Fruit fly (Drosophila melanogaster) whole organism, pupa: Measurements from ENCODE around the gene CG17196.

Experiments used
- CG10348 ChIP-seq: fragments of 200-800 bp; sonication (Bioruptor generic); IDR thresholded peaks from 2 replicates; pipeline ENCODE4 v1.3.6; 2022; ENCODE audit warnings: missing biosample characterization, missing genetic modification characterization
- CG15710 ChIP-seq: fragments of 200-800 bp; sonication (Bioruptor generic); optimal IDR thresholded peaks from 2 replicates; lab custom pipeline; 2018; ENCODE audit warnings: missing biosample characterization, mild to moderate bottlenecking, missing genetic modification characterization, moderate library complexity
- CG34367 ChIP-seq: fragments of 200-800 bp; sonication (Bioruptor generic); optimal IDR thresholded peaks from 2 replicates; lab custom pipeline; 2018; ENCODE audit warnings: missing biosample characterization, mild to moderate bottlenecking, missing genetic modification characterization
- fd96Ca ChIP-seq: fragments of 200-800 bp; sonication (Bioruptor generic); IDR thresholded peaks from 3 replicates; pipeline ENCODE4 v1.3.6; 2022; ENCODE audit warnings: missing biosample characterization, missing genetic modification characterization

DNA sequence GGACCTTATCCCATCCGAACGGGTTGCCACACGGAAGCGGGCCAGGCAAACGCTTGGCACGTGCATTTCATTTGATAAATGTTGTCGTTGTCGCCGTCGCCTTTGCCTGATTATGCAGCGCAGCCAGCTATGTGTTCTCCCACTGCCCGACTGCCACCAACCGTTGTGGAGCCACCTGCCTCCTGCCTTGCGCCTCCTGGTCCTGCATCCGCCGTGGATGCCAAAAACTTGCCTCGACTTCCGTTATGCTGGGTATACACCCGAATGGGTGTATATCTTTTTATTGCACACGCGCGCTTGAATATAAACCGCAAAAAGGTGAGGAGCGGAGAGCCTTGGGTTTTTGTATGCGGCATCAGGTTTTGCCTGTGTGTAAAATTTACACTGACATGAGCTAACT, 15.8 kb upstream of the CG17196 start:
- TF ChIP-seq CG15710 (no peak), CG34367 (tag; lab: Kevin White, UChicago) (no peak), fd96Ca (GFP tag; lab: Robert Waterston, UW) (no peak), CG10348 (no peak)
